Worm (Caenorhabditis elegans) whole organism, late embryonic: ENCODE data around the gene zipt-15.

Experiments used
- K02D7.2 ChIP-seq: sonication (generic microtip); optimal IDR thresholded peaks from 2 replicates; lab custom pipeline; 2017; ENCODE audit warnings: mild to moderate bottlenecking, missing genetic modification characterization, missing compliant biosample characterization
- dve-1 ChIP-seq: sonication (generic microtip); optimal IDR thresholded peaks from 2 replicates; lab custom pipeline; 2017; ENCODE audit warnings: antibody characterized with exemption, mild to moderate bottlenecking, missing genetic modification characterization, missing compliant biosample characterization
- lin-11 ChIP-seq: fragments of 200-800 bp; sonication (Bioruptor generic); optimal IDR thresholded peaks from 2 replicates; lab custom pipeline; 2018; ENCODE audit warnings: mild to moderate bottlenecking, missing genetic modification characterization, missing compliant biosample characterization
- nhr-11 ChIP-seq: fragments of 150-350 bp; optimal IDR thresholded peaks from 2 replicates; lab custom pipeline; 2014; ENCODE audit warnings: missing biosample characterization, missing genetic modification characterization
- npax-4 ChIP-seq: sonication (generic microtip); optimal IDR thresholded peaks from 2 replicates; lab custom pipeline; 2016; ENCODE audit warnings: missing genetic modification characterization, missing compliant biosample characterization
- rnt-1 ChIP-seq: sonication (generic microtip); optimal IDR thresholded peaks from 2 replicates; lab custom pipeline; 2016; ENCODE audit warnings: missing genetic modification characterization, missing compliant biosample characterization

DNA sequence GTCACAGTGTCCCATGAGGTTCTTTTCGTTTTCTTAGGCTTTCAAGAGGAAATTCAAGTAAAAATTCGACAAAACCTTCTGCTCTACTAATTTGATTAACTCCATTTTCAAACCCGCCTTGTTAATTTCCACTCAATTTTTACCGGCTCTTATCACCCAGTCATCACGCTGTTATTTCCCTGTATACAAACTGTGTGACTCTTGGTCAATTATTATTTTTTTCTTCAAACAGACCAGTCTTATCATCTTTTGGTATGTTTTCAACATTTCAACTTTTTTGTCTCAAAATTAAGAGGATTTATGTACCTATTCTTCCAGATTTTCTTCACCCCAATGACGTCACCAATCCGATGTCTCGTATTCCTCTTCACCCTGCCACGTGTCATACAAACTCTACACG is 46.3 kb downstream of the zipt-15 start, which contains the start of gene ugt-52:
- no peak for TF ChIP-seq dve-1
- TF ChIP-seq lin-11 (tag; lab: Kevin White, UChicago) = no peak
- TF ChIP-seq K02D7.2 (tag; lab: Kevin White, UChicago) = no peak
- no peak for TF ChIP-seq nhr-11 (tag; lab: Kevin White, UChicago)
- TF ChIP-seq npax-4 (tag; lab: Kevin White, UChicago) = no peak
- TF ChIP-seq rnt-1 = no peak
